Fruit fly (Drosophila melanogaster) whole organism, embryonic: Measurements from ENCODE around the gene CG4452.
A peak's percentile ranks its signal among the peaks of the same experiment; 100 is the strongest.

Experiments used
- CG10565 ChIP-seq: fragments of 200-800 bp; sonication (Bioruptor generic); optimal IDR thresholded peaks from 3 replicates; lab custom pipeline; 2016; ENCODE audit warnings: missing biosample characterization, mild to moderate bottlenecking, missing genetic modification characterization
- CG32772 ChIP-seq: fragments of 200-800 bp; sonication (Bioruptor generic); IDR thresholded peaks from 2 replicates; pipeline ENCODE4 v1.3.6; 2022; ENCODE audit warnings: missing biosample characterization, missing genetic modification characterization
- Gug ChIP-seq: fragments of 200-800 bp; sonication (Bioruptor generic); IDR thresholded peaks from 4 replicates; pipeline ENCODE4 v1.3.6; 2022; ENCODE audit warnings: missing biosample characterization, missing genetic modification characterization
- Trl ChIP-seq, 3 experiments: fragments of >200 bp in 2 of 3; fragments of 200-800 bp in 1 of 3; sonication (Bioruptor generic) in 1 of 3; optimal IDR thresholded peaks; 2 replicates in 1 of 3; 3 replicates in 2 of 3; lab custom pipeline; 2016 to 2017; ENCODE audit warnings: missing biosample characterization in 1 of 3, missing genetic modification characterization in 1 of 3
- grn ChIP-seq: fragments of 200-800 bp; sonication (Bioruptor generic); optimal IDR thresholded peaks from 3 replicates; lab custom pipeline; 2017; ENCODE audit warnings: missing biosample characterization, missing genetic modification characterization
- lola ChIP-seq, 3 experiments: fragments of >200 bp in 2 of 3; fragments of 200-800 bp in 1 of 3; sonication (Bioruptor generic) in 1 of 3; optimal IDR thresholded peaks; 2 replicates each; lab custom pipeline; 2017 to 2019; ENCODE audit warnings: missing biosample characterization in 3 of 3, missing genetic modification characterization in 3 of 3, mild to moderate bottlenecking in 1 of 3, moderate library complexity in 1 of 3
- pho ChIP-seq: fragments of 200-800 bp; sonication (Bioruptor generic); optimal IDR thresholded peaks from 2 replicates; lab custom pipeline; 2016; ENCODE audit warnings: missing biosample characterization, missing genetic modification characterization
- unc-4 ChIP-seq: fragments of 200-800 bp; sonication (Bioruptor generic); IDR thresholded peaks from 2 replicates; pipeline ENCODE4 v1.3.6; 2022; ENCODE audit warnings: missing biosample characterization, missing genetic modification characterization; ENCODE audit not compliant: partially characterized antibody

dm6 chr3L:9366850-9367430, at the start of gene CG4452, which contains the start of gene Klp67A:
- peak; percentile 93 for TF ChIP-seq unc-4
- TF ChIP-seq CG32772 = no peak
- TF ChIP-seq grn (GFP tag; lab: Kevin White, UChicago) = no peak
- TF ChIP-seq pho (GFP tag; lab: Kevin White, UChicago) = peak; percentile 43
- no peak for TF ChIP-seq Gug (GFP tag; lab: Robert Waterston, UW)
- no peak for TF ChIP-seq CG10565 (GFP tag; lab: Kevin White, UChicago)
- TF ChIP-seq lola (GFP tag; optimal IDR thresholded peaks at IDR 0.05; lab: Kevin White, UChicago) = peak in 1 of 3 experiments; percentile 56
- no peak for TF ChIP-seq Trl (optimal IDR thresholded peaks at IDR 0.05; lab: Kevin White, UChicago)
- TF ChIP-seq Trl (GFP tag; optimal IDR thresholded peaks at IDR 0.05; lab: Kevin White, UChicago) = no peak
